Comparison of ENCODE assay signal across 1 fruit fly cellular context in the genomic region with DNA sequence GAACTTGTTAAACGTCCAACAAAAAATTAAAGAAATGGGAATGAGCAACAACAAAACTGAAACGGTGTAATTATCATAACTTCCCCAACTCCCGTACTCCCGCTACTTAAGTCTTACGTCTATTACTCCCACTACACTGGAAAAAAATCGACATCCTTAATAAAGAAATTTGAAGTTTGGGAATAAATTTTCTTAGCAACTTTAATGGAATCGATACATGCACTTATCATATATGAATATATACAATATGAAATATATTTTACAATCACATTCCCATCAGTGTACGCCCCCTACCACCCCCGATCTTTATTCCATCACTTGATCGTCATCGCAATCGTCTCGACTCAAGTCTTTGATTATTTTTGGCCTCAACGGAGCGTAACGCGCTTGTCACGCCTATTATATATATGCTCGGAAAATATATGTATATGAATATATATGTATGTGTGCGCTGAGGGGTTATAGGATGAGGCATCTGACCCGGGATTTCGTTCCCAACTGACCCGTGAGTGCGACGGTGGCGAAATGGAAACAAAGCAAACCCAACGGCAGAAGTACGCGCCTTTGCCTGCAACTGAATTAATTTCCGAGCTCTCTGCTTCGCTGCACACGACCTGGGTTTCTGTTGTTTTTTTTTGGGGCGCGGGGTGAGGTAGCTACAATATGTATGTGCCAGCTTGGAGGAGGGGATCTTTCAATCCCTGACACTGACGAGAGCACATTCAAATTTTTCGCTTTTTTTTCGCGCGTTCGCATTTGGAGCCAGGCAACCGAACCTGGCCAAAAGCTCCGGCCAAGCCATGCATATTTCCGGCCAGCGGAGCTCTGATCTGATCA.
TF ChIP-seq lines count a peak whose summit lies in the region.

No protein-coding gene starts in this region.

TF ChIP-seq in whole organism, embryonic, 481 proteins besides CTCF, POLR2A, EP300 and RAD21 (continued from another document):
- no peak for TF ChIP-seq ato (GFP tag; IDR thresholded peaks at IDR 0.05; lab: Robert Waterston, UW; ENCODE audit: partially characterized antibody)
- peak in 1 of 2 experiments; percentile 14 for TF ChIP-seq Pdp1 (GFP tag; optimal IDR thresholded peaks at IDR 0.05; lab: Kevin White, UChicago)
- TF ChIP-seq CG1602 (GFP tag; optimal IDR thresholded peaks at IDR 0.05; lab: Kevin White, UChicago): peak; percentile 43
- TF ChIP-seq Dp (GFP tag; optimal IDR thresholded peaks at IDR 0.05; lab: Kevin White, UChicago): no peak
- TF ChIP-seq Six4 (GFP tag; optimal IDR thresholded peaks at IDR 0.05; lab: Kevin White, UChicago): no peak
- TF ChIP-seq sim (GFP tag; IDR thresholded peaks at IDR 0.05; lab: Robert Waterston, UW): no peak
- TF ChIP-seq CG7556 (GFP tag; optimal IDR thresholded peaks at IDR 0.05; lab: Kevin White, UChicago): peak; percentile 45
- peak; percentile 18 for TF ChIP-seq gcm (GFP tag; optimal IDR thresholded peaks at IDR 0.05; lab: Kevin White, UChicago)
- TF ChIP-seq CG8281 (tag; optimal IDR thresholded peaks at IDR 0.05; lab: Kevin White, UChicago): no peak
- no peak for TF ChIP-seq CG8478 (optimal IDR thresholded peaks at IDR 0.05; lab: Kevin White, UChicago)
- TF ChIP-seq Atf6 (GFP tag; IDR thresholded peaks at IDR 0.05; lab: Robert Waterston, UW): no peak
- TF ChIP-seq lbe (GFP tag; optimal IDR thresholded peaks at IDR 0.05; lab: Kevin White, UChicago): no peak
- no peak for TF ChIP-seq CG2889 (GFP tag; IDR thresholded peaks at IDR 0.05; lab: Robert Waterston, UW)
- TF ChIP-seq tio (GFP tag; optimal IDR thresholded peaks at IDR 0.05; lab: Kevin White, UChicago): no peak
- TF ChIP-seq slou (GFP tag; optimal IDR thresholded peaks at IDR 0.05; lab: Kevin White, UChicago): no peak
- TF ChIP-seq dysf (GFP tag; IDR thresholded peaks at IDR 0.05; lab: Robert Waterston, UW): 0 out of 3 replicates have a peak, but pooled peaks have one; percentile 40
- no peak for TF ChIP-seq usp (GFP tag; optimal IDR thresholded peaks at IDR 0.05; lab: Kevin White, UChicago)
- peak; percentile 70 for TF ChIP-seq unpg (GFP tag; optimal IDR thresholded peaks at IDR 0.05; lab: Kevin White, UChicago)
- TF ChIP-seq ewg (GFP tag; optimal IDR thresholded peaks at IDR 0.05; lab: Kevin White, UChicago): no peak
- TF ChIP-seq exex (tag; optimal IDR thresholded peaks at IDR 0.05; lab: Kevin White, UChicago): no peak
- 0 out of 3 replicates have a peak, but pooled peaks have one; percentile 46 for TF ChIP-seq H15 (GFP tag; IDR thresholded peaks at IDR 0.05; lab: Robert Waterston, UW)
- peak; percentile 13 for TF ChIP-seq twi (tag; optimal IDR thresholded peaks at IDR 0.05; lab: Kevin White, UChicago)
- TF ChIP-seq cg (GFP tag; optimal IDR thresholded peaks at IDR 0.05; lab: Kevin White, UChicago): peak; percentile 4
- TF ChIP-seq mam (GFP tag; optimal IDR thresholded peaks at IDR 0.05; lab: Kevin White, UChicago): no peak
- TF ChIP-seq Hr39 (optimal IDR thresholded peaks at IDR 0.05; lab: Kevin White, UChicago): no peak
- no peak for TF ChIP-seq CG42726 (GFP tag; IDR thresholded peaks at IDR 0.05; lab: Robert Waterston, UW; ENCODE audit: partially characterized antibody)
